Fruit fly (Drosophila melanogaster) whole organism: ENCODE results near the gene CG12398.

Source experiments
- CG8478 ChIP-seq: fragments of >200 bp; optimal IDR thresholded peaks from 2 replicates; lab custom pipeline; 2018; ENCODE audit warnings: inconsistent platforms
- Dll ChIP-seq: fragments of >200 bp; optimal IDR thresholded peaks from 2 replicates; lab custom pipeline; 2017
- EcR ChIP-seq, 2 experiments: fragments of >200 bp; optimal IDR thresholded peaks; 2 replicates each; lab custom pipeline; 2017; ENCODE audit warnings: missing biosample characterization in 2 of 2, missing genetic modification characterization in 2 of 2, missing genetic modification reagents in 2 of 2
- pan ChIP-seq: fragments of >200 bp; optimal IDR thresholded peaks from 2 replicates; lab custom pipeline; 2017
- psq ChIP-seq: fragments of >200 bp; optimal IDR thresholded peaks from 2 replicates; lab custom pipeline; 2017
- usp ChIP-seq: fragments of >200 bp; optimal IDR thresholded peaks from 2 replicates; lab custom pipeline; 2017; ENCODE audit warnings: missing biosample characterization, missing genetic modification characterization, mixed read lengths

Gene CG12398

DNA sequence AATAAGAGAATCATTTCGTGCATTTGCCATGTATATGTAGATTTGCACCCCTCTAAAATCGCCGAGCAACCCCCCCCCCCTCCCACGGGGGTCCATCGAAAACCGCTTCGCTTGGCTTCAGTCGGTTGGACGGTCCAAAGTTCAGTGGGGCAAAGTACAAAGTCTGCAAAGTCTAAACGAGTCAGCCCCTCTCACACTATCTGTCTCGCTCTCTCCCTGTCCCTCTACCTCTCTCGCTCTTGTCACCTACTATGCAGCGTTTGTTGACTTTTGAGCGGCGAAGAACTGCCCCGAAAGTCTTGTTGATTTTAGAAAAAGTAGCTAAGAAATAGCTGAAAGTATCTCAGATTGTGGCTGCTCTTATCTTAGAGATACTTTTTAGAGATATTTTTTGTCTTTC lies 33.8 kb upstream of the CG12398 start:
- TF ChIP-seq Dll (lab: Kevin White, UChicago) = no peak

DNA sequence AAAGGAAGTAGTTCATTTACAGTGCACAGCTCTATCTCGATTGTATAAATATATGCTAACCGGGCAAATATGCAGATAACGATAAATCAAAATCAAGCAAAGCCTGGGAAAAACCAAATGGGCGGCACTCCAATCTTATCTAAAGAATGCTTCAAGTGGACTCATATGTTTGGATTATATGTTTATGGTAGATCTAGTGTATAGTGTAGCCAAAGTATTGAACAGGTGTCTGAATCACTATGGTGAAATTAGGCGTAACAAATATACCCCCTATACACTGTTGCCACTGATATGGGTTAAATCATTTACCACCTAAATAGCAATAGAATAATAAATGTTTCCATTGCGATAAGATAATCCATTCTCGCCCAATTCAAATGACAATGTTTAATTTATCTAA lies 32.9 kb upstream of the CG12398 start:
- TF ChIP-seq EcR (GFP tag; optimal IDR thresholded peaks at IDR 0.05; lab: Kevin White, UChicago) (no peak), CG8478 (lab: Kevin White, UChicago) (no peak), psq (lab: Kevin White, UChicago) (no peak), usp (no peak), Dll (lab: Kevin White, UChicago) (no peak), pan (lab: Kevin White, UChicago) (no peak)

DNA sequence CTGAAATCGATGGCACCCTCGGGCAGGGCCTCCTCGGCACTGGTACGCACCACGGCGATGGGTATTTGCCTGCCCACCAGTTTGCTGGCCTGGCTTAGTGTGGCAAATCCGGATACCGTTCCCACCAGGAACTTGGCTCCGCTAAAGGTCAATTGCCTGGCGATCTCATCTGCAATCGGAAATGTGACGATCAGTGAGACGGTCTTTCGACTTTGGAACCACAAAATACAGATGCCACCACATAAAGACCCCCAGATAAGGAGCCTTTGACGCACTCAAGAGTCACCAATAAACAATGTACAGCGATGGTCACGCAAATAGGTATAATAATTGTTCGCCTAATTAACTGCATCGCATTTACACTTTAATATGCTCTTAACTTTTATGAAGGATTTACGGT lies 22.6 kb upstream of the CG12398 start:
- TF ChIP-seq pan (lab: Kevin White, UChicago) (no peak), Dll (lab: Kevin White, UChicago) (no peak), psq (lab: Kevin White, UChicago) (no peak), EcR (GFP tag; optimal IDR thresholded peaks at IDR 0.05; lab: Kevin White, UChicago) (no peak), usp (no peak), CG8478 (lab: Kevin White, UChicago) (no peak)

DNA sequence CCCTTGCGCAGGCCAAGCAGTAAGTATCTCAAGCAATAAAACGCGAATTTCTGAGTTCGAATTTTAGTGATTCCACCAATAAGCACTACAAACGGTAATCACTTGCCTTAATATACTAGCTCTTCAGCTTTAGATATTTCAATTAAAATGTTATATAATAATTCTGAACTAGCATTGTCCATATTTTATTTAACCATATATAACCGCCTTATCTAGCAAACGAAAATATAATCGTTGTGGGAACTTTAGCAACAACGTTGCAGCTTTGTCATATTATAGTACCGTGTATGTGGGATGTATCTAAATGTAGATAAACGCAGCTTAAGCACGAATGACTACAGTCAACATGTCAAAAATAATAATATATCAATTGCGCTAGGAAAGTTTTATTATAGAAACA lies 17.7 kb upstream of the CG12398 start:
- no peak for TF ChIP-seq CG8478 (lab: Kevin White, UChicago)
- no peak for TF ChIP-seq usp
- no peak for TF ChIP-seq EcR (GFP tag; optimal IDR thresholded peaks at IDR 0.05; lab: Kevin White, UChicago)
- TF ChIP-seq Dll (lab: Kevin White, UChicago) = no peak
- TF ChIP-seq psq (lab: Kevin White, UChicago) = no peak
- no peak for TF ChIP-seq pan (lab: Kevin White, UChicago)

DNA sequence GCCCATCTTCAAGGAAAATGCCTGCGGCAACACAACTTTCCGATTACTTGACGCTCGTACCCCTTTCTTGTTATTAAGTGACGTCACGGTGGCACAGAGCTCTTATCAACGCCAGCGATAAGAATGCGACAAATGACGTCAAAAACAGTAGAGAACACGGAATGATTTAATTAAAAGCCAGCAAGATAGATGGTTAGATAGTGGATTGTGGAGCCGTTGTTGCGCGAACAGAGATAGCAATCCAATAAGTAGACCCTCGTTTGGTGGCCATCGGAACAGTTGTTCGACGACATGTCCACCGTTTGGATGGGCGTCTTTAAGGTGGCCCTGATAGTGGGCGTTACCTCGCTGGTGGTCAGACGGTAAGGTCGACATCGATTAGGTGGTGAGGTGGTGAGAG lies 16.2 kb upstream of the CG12398 start:
- TF ChIP-seq EcR (GFP tag; optimal IDR thresholded peaks at IDR 0.05; lab: Kevin White, UChicago) = no peak
- no peak for TF ChIP-seq CG8478 (lab: Kevin White, UChicago)
- TF ChIP-seq psq (lab: Kevin White, UChicago) = no peak
- no peak for TF ChIP-seq Dll (lab: Kevin White, UChicago)
- no peak for TF ChIP-seq usp
- TF ChIP-seq pan (lab: Kevin White, UChicago) = no peak

DNA sequence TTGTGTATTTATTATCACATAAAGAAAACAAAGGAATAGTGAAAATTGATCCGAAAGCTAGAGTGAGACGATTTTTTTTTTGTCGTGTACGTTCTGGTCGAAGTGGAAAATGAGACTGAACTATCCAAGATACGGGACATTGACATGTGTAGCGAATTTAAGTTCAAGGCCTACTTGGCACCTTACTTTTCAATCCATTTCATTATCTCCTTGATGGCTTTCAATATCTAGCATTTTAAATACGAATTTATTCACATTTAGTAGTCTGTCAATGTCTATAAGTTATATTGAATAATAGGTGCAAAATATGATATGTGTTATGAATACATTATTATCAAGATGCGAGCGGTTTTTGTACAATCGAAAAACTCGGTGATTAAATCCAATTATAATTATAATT lies 15.2 kb upstream of the CG12398 start, which contains the start of gene CG32591:
Gene CG32591 (minus strand): TSS at position 101 of the 400 bp plus-strand sequence.
- no peak for TF ChIP-seq CG8478 (lab: Kevin White, UChicago)

DNA sequence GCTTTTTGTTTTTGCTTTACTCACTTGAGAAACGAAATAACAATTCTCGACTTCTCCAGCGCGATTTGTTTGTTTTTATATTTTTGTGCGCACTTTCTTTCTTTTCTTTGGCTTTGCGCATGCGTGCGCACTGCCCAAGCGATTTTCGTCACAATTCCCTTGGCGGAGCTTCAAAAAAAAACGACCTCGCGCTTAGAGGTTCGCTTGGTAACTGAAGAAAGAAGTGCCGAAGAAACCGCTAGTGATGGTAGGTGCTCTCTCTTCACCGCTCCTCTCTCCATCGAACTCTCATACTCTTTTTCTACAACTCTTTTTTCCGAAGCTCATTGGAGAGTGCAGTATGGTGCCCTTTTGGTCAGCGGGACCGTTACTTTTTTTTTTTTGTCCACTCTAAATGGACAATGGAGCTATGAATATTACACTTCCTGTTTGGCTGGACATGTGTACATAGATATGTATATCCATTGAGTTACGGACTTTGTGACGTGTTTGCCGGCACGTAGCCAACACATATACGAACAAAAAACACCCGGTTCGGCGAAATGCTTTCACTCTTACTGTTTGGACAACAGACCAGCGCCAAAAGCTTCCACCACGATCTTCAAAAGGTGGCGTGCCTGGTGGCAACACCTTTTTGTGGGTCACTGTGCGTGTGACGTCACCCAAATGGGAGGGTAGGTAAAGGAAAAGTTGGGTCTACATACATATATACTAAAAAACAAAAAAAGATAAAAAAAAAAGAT lies 9.8 kb upstream of the CG12398 start, which contains the start of gene CG9503:
Gene CG9503 (minus strand): TSS at position 217 of the 743 bp plus-strand sequence.
- TF ChIP-seq CG8478 (lab: Kevin White, UChicago) (no peak), EcR (GFP tag; optimal IDR thresholded peaks at IDR 0.05; lab: Kevin White, UChicago) (no peak), psq (lab: Kevin White, UChicago) (no peak), usp (no peak), pan (lab: Kevin White, UChicago) (no peak), Dll (lab: Kevin White, UChicago) (no peak)

DNA sequence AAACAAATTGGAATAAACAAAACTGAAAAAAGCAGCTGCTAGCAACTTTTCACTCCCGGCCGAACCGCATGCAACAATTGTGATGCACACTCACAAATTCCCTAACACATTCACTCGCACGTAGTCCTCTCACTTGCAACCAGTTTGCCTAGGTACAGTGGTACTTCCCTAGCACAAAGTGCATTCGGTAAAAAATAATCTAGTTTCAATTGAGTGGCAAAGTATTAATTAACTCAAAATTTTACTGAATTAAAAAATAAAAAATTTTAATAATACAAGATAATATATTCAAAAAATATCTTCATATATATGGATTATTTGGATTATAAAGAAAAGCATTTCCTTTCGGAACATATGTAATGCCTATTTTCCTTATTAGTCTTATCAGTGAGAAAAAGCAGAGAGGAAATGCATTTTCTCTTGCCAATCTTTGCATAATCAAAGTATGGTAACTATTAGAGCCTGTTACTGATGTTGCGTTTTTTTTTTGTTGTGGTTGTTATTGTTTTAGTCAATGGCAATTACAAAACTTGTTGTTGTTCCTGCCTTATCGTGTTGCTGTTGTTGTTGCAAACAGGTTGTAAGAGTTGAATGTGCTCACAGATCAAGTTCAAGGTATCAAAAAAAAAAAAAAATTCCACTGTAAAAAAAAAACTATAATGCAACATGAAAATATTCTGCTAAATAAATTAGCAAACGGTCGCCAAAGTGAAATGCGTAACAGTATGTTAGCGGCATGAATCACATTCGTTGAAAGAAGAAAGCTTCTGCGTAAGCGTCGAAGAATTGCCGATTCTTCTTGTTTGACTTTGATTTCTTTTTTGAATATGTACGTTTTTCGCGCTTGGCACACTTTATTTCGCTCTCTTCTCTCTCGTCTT lies 9.0 kb upstream of the CG12398 start:
- TF ChIP-seq pan (lab: Kevin White, UChicago) (no peak), CG8478 (lab: Kevin White, UChicago) (no peak), usp (no peak), EcR (GFP tag; optimal IDR thresholded peaks at IDR 0.05; lab: Kevin White, UChicago) (peak in 1 of 2 experiments; percentile 64), psq (lab: Kevin White, UChicago) (no peak), Dll (lab: Kevin White, UChicago) (no peak)

DNA sequence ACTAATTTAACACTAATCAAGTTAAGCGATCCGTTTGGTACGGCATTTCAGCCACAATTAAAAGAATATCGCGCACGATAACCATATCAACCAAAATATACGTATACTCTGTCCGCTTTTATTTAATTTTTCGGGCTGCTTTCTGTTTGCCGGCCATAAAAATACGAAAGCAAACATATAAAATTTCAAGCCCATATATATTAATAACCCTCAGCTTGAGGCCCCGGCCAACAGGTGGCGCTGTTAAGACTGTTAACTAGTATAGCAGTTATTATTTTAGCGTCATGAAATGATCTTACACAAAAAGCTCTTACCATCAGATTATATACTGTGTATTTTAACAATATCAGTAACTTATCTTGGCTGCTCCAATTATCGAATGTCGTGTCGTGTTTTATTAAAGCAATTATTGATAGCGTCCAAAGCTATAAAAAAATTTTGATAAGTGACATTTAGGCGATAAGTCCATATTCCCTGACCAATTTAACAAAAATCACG lies 5.2 kb upstream of the CG12398 start, which contains the start of gene Eo:
Gene Eo (minus strand): TSS at position 51 of the 498 bp plus-strand sequence.
- no peak for TF ChIP-seq usp
- TF ChIP-seq CG8478 (lab: Kevin White, UChicago) = no peak
- TF ChIP-seq pan (lab: Kevin White, UChicago) = no peak
- TF ChIP-seq psq (lab: Kevin White, UChicago) = no peak
- no peak for TF ChIP-seq Dll (lab: Kevin White, UChicago)
- TF ChIP-seq EcR (GFP tag; optimal IDR thresholded peaks at IDR 0.05; lab: Kevin White, UChicago) = peak in 1 of 2 experiments; percentile 17

DNA sequence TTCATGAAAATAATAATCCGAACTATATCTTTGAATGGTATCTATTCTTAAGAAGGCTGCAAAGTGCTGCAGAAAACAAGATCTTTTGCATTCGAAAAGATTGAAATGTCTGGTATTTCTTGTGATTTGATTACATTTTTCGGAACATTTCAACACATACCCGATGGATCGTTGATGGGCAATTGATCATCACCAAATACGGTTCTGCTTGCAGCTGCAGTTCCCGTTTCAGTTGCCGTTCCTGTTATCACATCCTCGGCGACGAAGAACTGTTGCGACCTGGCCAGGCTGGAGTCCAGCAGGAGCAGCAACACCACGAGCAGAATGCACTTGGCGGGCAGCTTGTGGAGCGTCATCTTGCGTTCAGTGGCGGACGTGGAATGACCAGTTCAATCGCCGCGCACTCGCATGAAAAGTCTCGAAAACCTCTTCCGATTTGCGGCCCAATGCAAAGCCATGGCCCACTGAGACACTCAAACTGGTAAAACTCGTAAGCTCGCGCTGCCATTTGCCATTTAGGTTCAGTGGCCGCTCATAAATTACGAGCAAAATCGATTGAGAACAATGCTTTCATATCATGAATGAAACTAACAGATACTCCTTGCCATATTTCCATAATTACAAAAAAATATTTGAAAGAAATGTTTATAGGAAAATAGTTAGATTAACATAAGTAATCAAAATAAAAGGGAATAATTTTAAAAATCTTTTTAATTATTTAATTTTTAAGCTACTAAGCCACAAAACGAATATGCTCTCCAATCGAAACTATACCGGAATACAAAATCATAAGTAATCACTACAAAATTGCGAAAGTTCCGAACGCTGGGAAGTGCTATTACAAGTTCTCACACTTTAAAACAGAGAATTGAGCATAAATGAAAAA lies 2.9 kb downstream of the CG12398 start, which contains the start of gene CG14406:
Gene CG14406 (minus strand): TSS at position 382 of the 886 bp plus-strand sequence.
- TF ChIP-seq Dll (lab: Kevin White, UChicago) (no peak), EcR (GFP tag; optimal IDR thresholded peaks at IDR 0.05; lab: Kevin White, UChicago) (peak in 1 of 2 experiments; percentile 1), usp (no peak)
